Fruit fly (Drosophila melanogaster) whole organism, embryonic: ENCODE measurements around the gene TyrRII.

Experiments used
- Antp ChIP-seq: fragments of 200-800 bp; sonication (Bioruptor generic); optimal IDR thresholded peaks from 3 replicates; lab custom pipeline; 2016; ENCODE audit warnings: missing biosample characterization, missing genetic modification characterization
- CG10209 ChIP-seq: fragments of 200-800 bp; sonication (Bioruptor generic); optimal IDR thresholded peaks from 3 replicates; lab custom pipeline; 2017; ENCODE audit warnings: missing biosample characterization, mild to moderate bottlenecking, missing genetic modification characterization, missing genetic modification reagents
- CG10543 ChIP-seq: fragments of 200-800 bp; sonication (Bioruptor generic); optimal IDR thresholded peaks from 3 replicates; lab custom pipeline; 2017; ENCODE audit warnings: missing biosample characterization, mild to moderate bottlenecking, missing genetic modification characterization, moderate library complexity
- CG11723 ChIP-seq: fragments of 200-800 bp; sonication (Bioruptor generic); optimal IDR thresholded peaks from 2 replicates; lab custom pipeline; 2017; ENCODE audit warnings: missing biosample characterization, mild to moderate bottlenecking, missing genetic modification characterization
- CG17385 ChIP-seq: fragments of 200-800 bp; sonication (Bioruptor generic); optimal IDR thresholded peaks from 3 replicates; lab custom pipeline; 2018; ENCODE audit warnings: missing biosample characterization, mild to moderate bottlenecking, missing genetic modification characterization
- CG18476 ChIP-seq: fragments of 200-800 bp; sonication (Bioruptor generic); optimal IDR thresholded peaks from 2 replicates; lab custom pipeline; 2016; ENCODE audit warnings: missing biosample characterization, mild to moderate bottlenecking, missing genetic modification characterization
- CG18619 ChIP-seq: fragments of 200-800 bp; sonication (Bioruptor generic); optimal IDR thresholded peaks from 3 replicates; lab custom pipeline; 2017; ENCODE audit warnings: missing biosample characterization, mild to moderate bottlenecking, missing genetic modification characterization
- CG2116 ChIP-seq: fragments of 200-800 bp; sonication (Bioruptor generic); optimal IDR thresholded peaks from 3 replicates; lab custom pipeline; 2018; ENCODE audit warnings: missing biosample characterization, mild to moderate bottlenecking, missing genetic modification characterization
- CG2120 ChIP-seq: fragments of 200-800 bp; sonication (Bioruptor generic); optimal IDR thresholded peaks from 3 replicates; lab custom pipeline; 2016; ENCODE audit warnings: missing biosample characterization, missing genetic modification characterization
- CG33213 ChIP-seq: fragments of 200-800 bp; sonication (Bioruptor generic); optimal IDR thresholded peaks from 3 replicates; lab custom pipeline; 2016; ENCODE audit warnings: missing biosample characterization, missing genetic modification characterization
- CG3726 ChIP-seq: fragments of 200-800 bp; sonication (Bioruptor generic); IDR thresholded peaks from 3 replicates; pipeline ENCODE4, ENCODE4 v1.3.6; 2022; ENCODE audit warnings: missing biosample characterization, missing genetic modification characterization
- CG4328 ChIP-seq: fragments of 200-800 bp; sonication (Bioruptor generic); optimal IDR thresholded peaks from 3 replicates; lab custom pipeline; 2017; ENCODE audit warnings: missing biosample characterization, missing genetic modification reagents, missing genetic modification characterization
- CG4617 ChIP-seq: fragments of 200-800 bp; sonication (Bioruptor generic); optimal IDR thresholded peaks from 3 replicates; lab custom pipeline; 2016; ENCODE audit warnings: missing biosample characterization, missing genetic modification characterization, borderline replicate concordance
- CG4820 ChIP-seq: fragments of 200-800 bp; sonication (Bioruptor generic); optimal IDR thresholded peaks from 3 replicates; lab custom pipeline; 2016; ENCODE audit warnings: missing biosample characterization, missing genetic modification characterization
- CG6272 ChIP-seq: fragments of 200-800 bp; sonication (Bioruptor generic); IDR thresholded peaks from 2 replicates; pipeline ENCODE4 v1.3.6; 2022; ENCODE audit warnings: missing biosample characterization, missing genetic modification characterization
- CG6654 ChIP-seq: fragments of 200-800 bp; sonication (Bioruptor generic); optimal IDR thresholded peaks from 2 replicates; lab custom pipeline; 2017; ENCODE audit warnings: missing biosample characterization, mild to moderate bottlenecking, missing genetic modification characterization
- CG7372 ChIP-seq: fragments of 200-800 bp; sonication (Bioruptor generic); IDR thresholded peaks from 2 replicates; pipeline ENCODE4 v1.3.6; 2022; ENCODE audit warnings: missing biosample characterization, missing genetic modification characterization
- CG8944 ChIP-seq: fragments of 200-800 bp; sonication (Bioruptor generic); optimal IDR thresholded peaks from 3 replicates; lab custom pipeline; 2016; ENCODE audit warnings: missing biosample characterization, missing genetic modification characterization
- CoRest ChIP-seq: fragments of 200-800 bp; sonication (Bioruptor generic); optimal IDR thresholded peaks from 3 replicates; lab custom pipeline; 2018; ENCODE audit warnings: missing biosample characterization, mild to moderate bottlenecking, missing genetic modification characterization, moderate library complexity
- Dbx ChIP-seq: fragments of 200-800 bp; sonication (Bioruptor generic); IDR thresholded peaks from 3 replicates; pipeline ENCODE4 v1.3.6; 2022; ENCODE audit warnings: missing biosample characterization, missing genetic modification characterization
- Deaf1 ChIP-seq: fragments of 200-800 bp; optimal IDR thresholded peaks from 3 replicates; lab custom pipeline; 2019; ENCODE audit warnings: missing biosample characterization, mild to moderate bottlenecking, missing genetic modification characterization, moderate library complexity
- Lhr ChIP-seq: fragments of 200-800 bp; sonication (Bioruptor generic); optimal IDR thresholded peaks from 3 replicates; lab custom pipeline; 2017; ENCODE audit warnings: mild to moderate bottlenecking, missing biosample characterization, missing genetic modification reagents, missing genetic modification characterization
- Mes4 ChIP-seq: fragments of 200-800 bp; sonication (Bioruptor generic); optimal IDR thresholded peaks from 2 replicates; lab custom pipeline; 2016; ENCODE audit warnings: missing biosample characterization, missing genetic modification characterization
- Poxn ChIP-seq: fragments of 200-800 bp; sonication (Bioruptor generic); IDR thresholded peaks from 2 replicates; pipeline ENCODE4 v1.3.6; 2022; ENCODE audit warnings: missing biosample characterization, missing genetic modification characterization
- Rfx ChIP-seq: fragments of 200-800 bp; sonication (Bioruptor generic); IDR thresholded peaks from 2 replicates; pipeline ENCODE4 v1.3.6; 2022; ENCODE audit warnings: missing biosample characterization, missing genetic modification characterization
- Sin3A ChIP-seq: fragments of >200 bp; optimal IDR thresholded peaks from 2 replicates; lab custom pipeline; 2018
- abd-A ChIP-seq: fragments of 200-800 bp; sonication (Bioruptor generic); optimal IDR thresholded peaks from 3 replicates; lab custom pipeline; 2019; ENCODE audit warnings: missing biosample characterization, mild to moderate bottlenecking, missing genetic modification characterization, moderate library complexity
- ap ChIP-seq: fragments of 200-800 bp; sonication (Bioruptor generic); IDR thresholded peaks from 2 replicates; pipeline ENCODE4 v1.3.6; 2022; ENCODE audit warnings: missing biosample characterization, missing genetic modification characterization
- bsh ChIP-seq, 2 experiments: fragments of 200-800 bp; sonication (Bioruptor generic); optimal IDR thresholded peaks; 2 replicates each; lab custom pipeline; 2017 to 2018; ENCODE audit warnings: mild to moderate bottlenecking in 2 of 2, missing biosample characterization in 2 of 2, missing genetic modification characterization in 2 of 2, moderate library complexity in 1 of 2
- cg ChIP-seq: fragments of 200-800 bp; sonication (Bioruptor generic); optimal IDR thresholded peaks from 3 replicates; lab custom pipeline; 2019; ENCODE audit warnings: missing biosample characterization, mild to moderate bottlenecking, missing genetic modification characterization, moderate library complexity
- crp ChIP-seq, 2 experiments: fragments of 200-800 bp; sonication (Bioruptor generic); optimal IDR thresholded peaks; 2 replicates in 1 of 2; 3 replicates in 1 of 2; lab custom pipeline; 2017; ENCODE audit warnings: missing biosample characterization in 2 of 2, missing genetic modification characterization in 2 of 2, mild to moderate bottlenecking in 1 of 2, moderate library complexity in 1 of 2
- dan ChIP-seq: fragments of 200-800 bp; sonication (Bioruptor generic); IDR thresholded peaks from 2 replicates; pipeline ENCODE4 v1.3.6; 2022; ENCODE audit warnings: missing biosample characterization, missing genetic modification characterization
- exex ChIP-seq: fragments of 200-800 bp; sonication (Bioruptor generic); optimal IDR thresholded peaks from 4 replicates; lab custom pipeline; 2018; ENCODE audit warnings: missing biosample characterization, mild to moderate bottlenecking, missing genetic modification characterization, moderate library complexity
- fru ChIP-seq: fragments of >200 bp; optimal IDR thresholded peaks from 2 replicates; lab custom pipeline; 2017
- gcm2 ChIP-seq: fragments of 200-800 bp; sonication (Bioruptor generic); optimal IDR thresholded peaks from 2 replicates; lab custom pipeline; 2016; ENCODE audit warnings: missing biosample characterization, missing genetic modification characterization
- gt ChIP-seq: fragments of 200-800 bp; sonication (Bioruptor generic); IDR thresholded peaks from 2 replicates; pipeline ENCODE4 v1.3.6; 2022; ENCODE audit warnings: missing biosample characterization, missing genetic modification characterization
- ind ChIP-seq: fragments of 200-800 bp; sonication (Bioruptor generic); optimal IDR thresholded peaks from 3 replicates; lab custom pipeline; 2016; ENCODE audit warnings: missing biosample characterization, missing genetic modification characterization
- jigr1 ChIP-seq: fragments of 200-800 bp; sonication (Bioruptor generic); IDR thresholded peaks from 3 replicates; pipeline ENCODE4 v1.3.6; 2022; ENCODE audit warnings: missing biosample characterization, missing genetic modification characterization
- klu ChIP-seq: fragments of 200-800 bp; sonication (Bioruptor generic); IDR thresholded peaks from 2 replicates; pipeline ENCODE4 v1.3.6; 2022; ENCODE audit warnings: missing biosample characterization, missing genetic modification characterization
- kni ChIP-seq: fragments of 200-800 bp; sonication (Bioruptor generic); optimal IDR thresholded peaks from 3 replicates; lab custom pipeline; 2017; ENCODE audit warnings: mild to moderate bottlenecking, missing biosample characterization, missing genetic modification reagents, missing genetic modification characterization
- org-1 ChIP-seq: fragments of 200-800 bp; sonication (Bioruptor generic); optimal IDR thresholded peaks from 2 replicates; lab custom pipeline; 2017; ENCODE audit warnings: missing biosample characterization, missing genetic modification characterization
- pfk ChIP-seq: fragments of 200-800 bp; sonication (Bioruptor generic); optimal IDR thresholded peaks from 2 replicates; lab custom pipeline; 2018; ENCODE audit warnings: missing biosample characterization, mild to moderate bottlenecking, missing genetic modification characterization, moderate library complexity
- pita ChIP-seq: fragments of 200-800 bp; sonication (Bioruptor generic); optimal IDR thresholded peaks from 2 replicates; lab custom pipeline; 2017; ENCODE audit warnings: missing biosample characterization, mild to moderate bottlenecking, missing genetic modification characterization
- tio ChIP-seq: fragments of 200-800 bp; sonication (Bioruptor generic); optimal IDR thresholded peaks from 2 replicates; lab custom pipeline; 2017; ENCODE audit warnings: missing biosample characterization, missing genetic modification characterization, inconsistent platforms

The TyrRII gene

dm6 chr3R:17781371-17781770, 45.0 kb downstream of the TyrRII start (continued):
- TF ChIP-seq CG10209 (peak; percentile 68), CG10543 (GFP tag; lab: Kevin White, UChicago) (peak; percentile 85), gt (GFP tag; lab: Robert Waterston, UW) (peak; percentile 45; the same call in 1 of the 2 replicates), klu (peak; percentile 76), Dbx (GFP tag; lab: Robert Waterston, UW) (peak; percentile 88), ap (GFP tag; lab: Robert Waterston, UW) (peak; percentile 62), bsh (GFP tag; optimal IDR thresholded peaks at IDR 0.05; lab: Kevin White, UChicago) (peak in 1 of 2 experiments; percentile 81), CG4617 (GFP tag; lab: Kevin White, UChicago) (peak; percentile 4), CG2116 (GFP tag; lab: Kevin White, UChicago) (no peak), abd-A (tag; lab: Kevin White, UChicago) (peak; percentile 38), CG17385 (GFP tag; lab: Kevin White, UChicago) (peak; percentile 74), kni (peak; percentile 35), CG33213 (GFP tag; lab: Kevin White, UChicago) (peak; percentile 62), tio (peak; percentile 38), Rfx (GFP tag; lab: Robert Waterston, UW) (peak; percentile 94), CG8944 (GFP tag; lab: Kevin White, UChicago) (peak; percentile 75), CG2120 (GFP tag; lab: Kevin White, UChicago) (peak; percentile 86), org-1 (GFP tag; lab: Kevin White, UChicago) (peak; percentile 69), Mes4 (GFP tag; lab: Kevin White, UChicago) (peak; percentile 44), pfk (GFP tag; lab: Kevin White, UChicago) (no peak), CG4328 (GFP tag; lab: Kevin White, UChicago) (peak; percentile 89), CG6654 (GFP tag; lab: Kevin White, UChicago) (peak; percentile 14), pita (no peak), Sin3A (lab: Kevin White, UChicago) (no peak), CG11723 (GFP tag; lab: Kevin White, UChicago) (peak; percentile 54), crp (GFP tag; optimal IDR thresholded peaks at IDR 0.05; lab: Kevin White, UChicago) (no peak), gcm2 (GFP tag; lab: Kevin White, UChicago) (peak; percentile 11), CoRest (tag; lab: Kevin White, UChicago) (peak; percentile 84), CG6272 (peak; percentile 79), Lhr (GFP tag; lab: Kevin White, UChicago) (no peak), Antp (GFP tag; lab: Kevin White, UChicago) (peak; percentile 84), exex (tag; lab: Kevin White, UChicago) (peak; percentile 24), cg (GFP tag; lab: Kevin White, UChicago) (peak; percentile 40), CG3726 (GFP tag; lab: Robert Waterston, UW) (peak; percentile 73; the same call in 2 of the 3 replicates), ind (GFP tag; lab: Kevin White, UChicago) (peak; percentile 84), CG18476 (GFP tag; lab: Kevin White, UChicago) (peak; percentile 43), CG7372 (peak; percentile 85), fru (lab: Kevin White, UChicago) (no peak), Deaf1 (tag; lab: Kevin White, UChicago) (peak; percentile 38), jigr1 (peak; percentile 40; the same call in 1 of the 3 replicates), CG18619 (GFP tag; lab: Kevin White, UChicago) (peak; percentile 64), dan (GFP tag; lab: Robert Waterston, UW) (no peak), CG4820 (peak; percentile 84), Poxn (GFP tag; lab: Robert Waterston, UW) (no peak)
